Fruit fly (Drosophila melanogaster) Kc167 (cell line): ENCODE results near the gene CG32109.

Experiments
- Myc ChIP-seq: fragments of >200 bp; optimal IDR thresholded peaks from 2 replicates; lab custom pipeline; 2017; ENCODE audit warnings: missing external identifiers
- Sin3A ChIP-seq: fragments of >200 bp; optimal IDR thresholded peaks from 2 replicates; lab custom pipeline; 2018; ENCODE audit warnings: missing external identifiers
- insv ChIP-seq: fragments of >200 bp; optimal IDR thresholded peaks from 3 replicates; lab custom pipeline; 2018; ENCODE audit warnings: missing external identifiers
- psq ChIP-seq: fragments of >200 bp; optimal IDR thresholded peaks from 2 replicates; lab custom pipeline; 2017; ENCODE audit warnings: missing external identifiers
- ttk ChIP-seq: sonication (Bioruptor generic); optimal IDR thresholded peaks from 2 replicates; lab custom pipeline; 2017; ENCODE audit warnings: missing external identifiers

dm6 chr3L:12780997-12781396, 35.9 kb downstream of the CG32109 start, which contains the start of the genes CG10969 and CG17666:
- no peak for TF ChIP-seq ttk (lab: Kevin White, UChicago)
- TF ChIP-seq Myc = no peak
- TF ChIP-seq Sin3A (lab: Kevin White, UChicago) = no peak
- TF ChIP-seq insv (lab: Kevin White, UChicago) = no peak
- TF ChIP-seq psq = no peak
